Worm (Caenorhabditis elegans) whole organism, L4 larva: ENCODE data around the gene npl-10.
A peak's percentile ranks its signal among the peaks of the same experiment; 100 is the strongest.

Experiments
- D1046.2 ChIP-seq: fragments of 200-800 bp; sonication (Bioruptor generic); IDR thresholded peaks from 2 replicates; pipeline ENCODE4 v1.3.6; 2022; ENCODE audit warnings: missing genetic modification characterization, missing compliant biosample characterization
- R02D3.7 ChIP-seq: fragments of 150-350 bp; sonication (generic microtip); optimal IDR thresholded peaks from 3 replicates; lab custom pipeline; 2014; ENCODE audit warnings: missing biosample characterization, missing genetic modification characterization
- T20F7.1 ChIP-seq: fragments of 200-800 bp; sonication (Bioruptor generic); optimal IDR thresholded peaks from 2 replicates; lab custom pipeline; 2018; ENCODE audit warnings: mild to moderate bottlenecking, missing genetic modification characterization, missing compliant biosample characterization
- T26A8.4 ChIP-seq: fragments of 200-800 bp; sonication (Bioruptor generic); IDR thresholded peaks from 2 replicates; pipeline ENCODE4 v1.3.6; 2022; ENCODE audit warnings: missing genetic modification characterization, missing compliant biosample characterization
- Y75B8A.6 ChIP-seq: fragments of 200-800 bp; sonication (Bioruptor generic); IDR thresholded peaks from 2 replicates; pipeline ENCODE4 v1.3.6; 2022; ENCODE audit warnings: missing genetic modification reagents, missing genetic modification characterization, missing compliant biosample characterization
- aly-2 ChIP-seq: sonication (generic microtip); optimal IDR thresholded peaks from 2 replicates; lab custom pipeline; 2018; ENCODE audit warnings: missing biosample characterization, missing genetic modification characterization
- ama-1 ChIP-seq: fragments of 150-350 bp; optimal IDR thresholded peaks from 2 replicates; lab custom pipeline; 2014; ENCODE audit warnings: inconsistent platforms, mixed read lengths
- ceh-32 ChIP-seq: sonication (generic microtip); optimal IDR thresholded peaks from 2 replicates; lab custom pipeline; 2016; ENCODE audit warnings: mild to moderate bottlenecking, missing genetic modification characterization, missing compliant biosample characterization; ENCODE audit not compliant: poor library complexity
- ceh-44 ChIP-seq: fragments of 200-800 bp; sonication (Bioruptor generic); IDR thresholded peaks from 2 replicates; pipeline ENCODE4 v1.3.6; 2022; ENCODE audit warnings: missing genetic modification reagents, missing genetic modification characterization, missing compliant biosample characterization
- ceh-62 ChIP-seq: sonication (generic microtip); optimal IDR thresholded peaks from 2 replicates; lab custom pipeline; 2017; ENCODE audit warnings: missing biosample characterization, missing genetic modification characterization
- ctbp-1 ChIP-seq: fragments of 200-800 bp; sonication (Bioruptor generic); IDR thresholded peaks from 2 replicates; pipeline ENCODE4 v1.3.6; 2022; ENCODE audit warnings: missing genetic modification reagents, missing genetic modification characterization, missing compliant biosample characterization
- daf-16 ChIP-seq, 3 experiments: sonication (generic microtip); optimal IDR thresholded peaks; 2 replicates each; lab custom pipeline; 2016 to 2017; ENCODE audit warnings: missing genetic modification characterization in 3 of 3, missing genetic modification reagents in 3 of 3, mild to moderate bottlenecking in 2 of 3, missing compliant biosample characterization in 2 of 3, missing biosample characterization in 1 of 3, moderate library complexity in 1 of 3
- dpl-1 ChIP-seq: fragments of 150-350 bp; optimal IDR thresholded peaks from 2 replicates; lab custom pipeline; 2014; ENCODE audit warnings: missing biosample characterization, missing genetic modification reagents, missing genetic modification characterization
- duxl-1 ChIP-seq: sonication (generic microtip); optimal IDR thresholded peaks from 2 replicates; lab custom pipeline; 2016; ENCODE audit warnings: mild to moderate bottlenecking, missing genetic modification characterization, moderate library complexity, missing compliant biosample characterization; ENCODE audit not compliant: poor library complexity
- egl-43 ChIP-seq: fragments of 200-800 bp; sonication (Bioruptor generic); IDR thresholded peaks from 2 replicates; pipeline ENCODE4 v1.3.6; 2022; ENCODE audit warnings: missing genetic modification reagents, missing genetic modification characterization, missing compliant biosample characterization
- fkh-10 ChIP-seq: fragments of 150-350 bp; optimal IDR thresholded peaks from 2 replicates; lab custom pipeline; 2014; ENCODE audit warnings: missing biosample characterization, missing genetic modification reagents, missing genetic modification characterization
- gei-8 ChIP-seq: fragments of 200-800 bp; sonication (Bioruptor generic); optimal IDR thresholded peaks from 2 replicates; lab custom pipeline; 2018; ENCODE audit warnings: mild to moderate bottlenecking, missing genetic modification characterization, missing compliant biosample characterization
- hif-1 ChIP-seq, 2 experiments: sonication (generic microtip); optimal IDR thresholded peaks; 2 replicates each; lab custom pipeline; 2016 to 2017; ENCODE audit warnings: missing compliant biosample characterization in 2 of 2, missing genetic modification characterization in 2 of 2, missing genetic modification reagents in 2 of 2, missing genotype in 2 of 2, mild to moderate bottlenecking in 1 of 2
- hlh-11 ChIP-seq: fragments of 200-800 bp; sonication (Bioruptor generic); optimal IDR thresholded peaks from 2 replicates; lab custom pipeline; 2018; ENCODE audit warnings: mild to moderate bottlenecking, missing genetic modification characterization, missing compliant biosample characterization
- lim-7 ChIP-seq: fragments of 200-800 bp; sonication (Bioruptor generic); IDR thresholded peaks from 2 replicates; pipeline ENCODE4 v1.3.6; 2022; ENCODE audit warnings: missing genetic modification characterization, missing compliant biosample characterization
- lin-38 ChIP-seq: fragments of 200-800 bp; sonication (Bioruptor generic); IDR thresholded peaks from 2 replicates; pipeline ENCODE4 v1.3.6; 2022; ENCODE audit warnings: missing genetic modification reagents, missing genetic modification characterization, missing compliant biosample characterization
- madf-9 ChIP-seq: fragments of 200-800 bp; sonication (Bioruptor generic); conservative IDR thresholded peaks from 2 replicates; pipeline ENCODE4 v1.3.6; 2022; ENCODE audit warnings: missing genetic modification reagents, missing genetic modification characterization, missing compliant biosample characterization
- mdt-29 ChIP-seq: fragments of 200-800 bp; sonication (Bioruptor generic); IDR thresholded peaks from 2 replicates; pipeline ENCODE4 v1.3.6; 2022; ENCODE audit warnings: missing genetic modification reagents, missing genetic modification characterization, missing compliant biosample characterization
- mep-1 ChIP-seq: fragments of 150-350 bp; sonication (generic microtip); optimal IDR thresholded peaks from 3 replicates; lab custom pipeline; 2014; ENCODE audit warnings: missing biosample characterization, missing genetic modification characterization
- mxl-2 ChIP-seq: fragments of 200-800 bp; sonication (Bioruptor generic); conservative IDR thresholded peaks from 2 replicates; pipeline ENCODE4 v1.3.6; 2022; ENCODE audit warnings: missing genetic modification reagents, missing genetic modification characterization, missing compliant biosample characterization
- mxl-3 ChIP-seq: fragments of 200-800 bp; sonication (Bioruptor generic); optimal IDR thresholded peaks from 2 replicates; lab custom pipeline; 2018; ENCODE audit warnings: mild to moderate bottlenecking, missing genetic modification characterization, missing compliant biosample characterization
- nhr-25 ChIP-seq: sonication (generic microtip); optimal IDR thresholded peaks from 2 replicates; lab custom pipeline; 2017; ENCODE audit warnings: missing genetic modification characterization, mild to moderate bottlenecking, missing compliant biosample characterization, antibody characterized with exemption, moderate library complexity, borderline replicate concordance; ENCODE audit not compliant: insufficient read depth
- nhr-28 ChIP-seq: fragments of 150-350 bp; optimal IDR thresholded peaks from 2 replicates; lab custom pipeline; 2014; ENCODE audit warnings: missing biosample characterization, missing genetic modification characterization
- nhr-48 ChIP-seq: sonication (generic microtip); optimal IDR thresholded peaks from 2 replicates; lab custom pipeline; 2016; ENCODE audit warnings: mild to moderate bottlenecking, missing genetic modification characterization, missing compliant biosample characterization
- nhr-6 ChIP-seq: fragments of 150-350 bp; optimal IDR thresholded peaks from 2 replicates; lab custom pipeline; 2014; ENCODE audit warnings: missing biosample characterization, missing genetic modification characterization
- nhr-77 ChIP-seq: fragments of 150-350 bp; optimal IDR thresholded peaks from 2 replicates; lab custom pipeline; 2014; ENCODE audit warnings: missing biosample characterization, missing genetic modification characterization
- php-3 ChIP-seq: fragments of 200-800 bp; sonication (Bioruptor generic); IDR thresholded peaks from 2 replicates; pipeline ENCODE4 v1.3.6; 2022; ENCODE audit warnings: missing genetic modification reagents, missing genetic modification characterization, missing compliant biosample characterization
- rbr-2 ChIP-seq: sonication (generic microtip); optimal IDR thresholded peaks from 2 replicates; lab custom pipeline; 2016; ENCODE audit warnings: missing genotype, missing genetic modification characterization, missing compliant biosample characterization
- sdz-12 ChIP-seq: fragments of 200-800 bp; sonication (Bioruptor generic); optimal IDR thresholded peaks from 2 replicates; lab custom pipeline; 2018; ENCODE audit warnings: mild to moderate bottlenecking, missing genetic modification characterization, missing compliant biosample characterization
- set-16 ChIP-seq: fragments of 200-800 bp; sonication (Bioruptor generic); IDR thresholded peaks from 2 replicates; pipeline ENCODE4 v1.3.6; 2022; ENCODE audit warnings: missing genetic modification reagents, missing genetic modification characterization, missing compliant biosample characterization
- snpc-4 ChIP-seq: fragments of 150-350 bp; optimal IDR thresholded peaks from 2 replicates; lab custom pipeline; 2014; ENCODE audit warnings: missing biosample characterization, missing genetic modification characterization
- unc-39 ChIP-seq: sonication (generic microtip); optimal IDR thresholded peaks from 2 replicates; lab custom pipeline; 2017; ENCODE audit warnings: missing biosample characterization, missing genetic modification characterization
- unc-62 ChIP-seq, 3 experiments: fragments of 150-350 bp in 1 of 3; sonication (generic microtip); optimal IDR thresholded peaks in 2 of 3; peaks in 1 of 3; 1 replicate in 1 of 3; 2 replicates in 2 of 3; lab custom pipeline; 2014 to 2017; ENCODE audit warnings: missing biosample characterization in 3 of 3, missing genetic modification characterization in 3 of 3, missing genetic modification reagents in 3 of 3, missing genotype in 1 of 3
- zfp-3 ChIP-seq: fragments of 200-800 bp; sonication (Bioruptor generic); conservative IDR thresholded peaks from 2 replicates; pipeline ENCODE4 v1.3.6; 2022; ENCODE audit warnings: missing genetic modification reagents, missing genetic modification characterization, missing compliant biosample characterization
- zip-2 ChIP-seq: fragments of 150-350 bp; optimal IDR thresholded peaks from 2 replicates; lab custom pipeline; 2014; ENCODE audit warnings: missing biosample characterization, missing genetic modification characterization
- ztf-11 ChIP-seq: fragments of 150-350 bp; optimal IDR thresholded peaks from 2 replicates; lab custom pipeline; 2014; ENCODE audit warnings: missing biosample characterization, missing genetic modification characterization

Gene npl-10

DNA sequence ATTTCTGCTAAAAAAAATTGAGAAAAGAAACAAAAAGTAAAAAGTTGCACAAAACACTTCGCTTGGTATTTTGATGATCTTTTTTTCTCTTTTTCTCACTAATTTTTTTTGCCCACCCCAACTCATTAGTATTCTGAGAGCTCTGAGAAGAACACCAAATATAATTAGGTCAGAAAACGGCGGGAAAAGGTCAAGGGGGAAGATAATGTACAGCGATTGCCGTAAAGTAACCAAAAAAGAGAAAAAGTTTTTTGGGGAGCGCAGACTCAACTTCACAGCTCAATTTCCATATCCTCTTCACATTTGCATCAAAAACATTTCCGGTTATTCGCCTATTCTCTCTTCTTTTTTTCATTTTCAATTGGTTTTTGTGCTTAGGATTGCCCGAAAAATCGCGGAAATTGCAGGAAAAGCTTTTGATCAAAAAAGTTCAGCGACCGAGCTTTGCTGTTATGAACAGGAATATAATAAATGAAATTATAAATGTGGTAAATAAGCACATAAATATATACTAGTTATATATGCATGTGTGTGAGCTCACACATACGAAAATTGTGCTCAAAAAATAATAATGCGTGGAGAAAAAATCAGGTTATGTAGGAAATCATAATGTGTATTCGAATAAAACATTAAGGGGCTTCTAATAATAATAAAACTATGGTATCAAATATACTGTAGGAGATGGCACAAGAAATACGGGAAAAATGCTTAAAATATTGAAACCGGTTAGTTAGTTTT is 33.0 kb downstream of the npl-10 start (continued):
- TF ChIP-seq nhr-25 (tag; lab: Kevin White, UChicago) (no peak), D1046.2 (GFP tag; lab: Robert Waterston, UW) (no peak), unc-39 (tag; lab: Kevin White, UChicago) (no peak), T26A8.4 (GFP tag; lab: Robert Waterston, UW) (0 out of 2 replicates have a peak, but pooled peaks have one; percentile 53), daf-16 (GFP tag; optimal IDR thresholded peaks at IDR 0.05; lab: Kevin White, UChicago) (peak in 1 of 2 experiments; percentile 67), daf-16 (tag; optimal IDR thresholded peaks at IDR 0.05; lab: Kevin White, UChicago) (peak; percentile 6), lim-7 (no peak), zip-2 (tag; lab: Kevin White, UChicago) (no peak), zfp-3 (GFP tag; lab: Robert Waterston, UW) (peak; percentile 69; the same call in 1 of the 2 replicates), mxl-2 (no peak), nhr-28 (no peak), sdz-12 (GFP tag; lab: Kevin White, UChicago) (no peak), unc-62 (GFP tag; optimal IDR thresholded peaks at IDR 0.05 in 1 of 2; lab: Kevin White, UChicago) (peak in 1 of 2 experiments; percentile 98), unc-62 (tag; optimal IDR thresholded peaks at IDR 0.05; lab: Kevin White, UChicago) (no peak), nhr-48 (no peak), ceh-44 (GFP tag; lab: Robert Waterston, UW) (no peak), hif-1 (tag; optimal IDR thresholded peaks at IDR 0.05; lab: Kevin White, UChicago) (peak in 1 of 2 experiments; percentile 20), ama-1 (lab: Kevin White, UChicago) (peak; percentile 76), egl-43 (GFP tag; lab: Robert Waterston, UW) (peak; percentile 64; the same call in 1 of the 2 replicates), mxl-3 (no peak), ctbp-1 (no peak), ceh-32 (tag; lab: Kevin White, UChicago) (no peak), T20F7.1 (GFP tag; lab: Kevin White, UChicago) (peak; percentile 21), lin-38 (GFP tag; lab: Robert Waterston, UW) (no peak; the same call in 1 of the 2 replicates), mep-1 (peak; percentile 57), snpc-4 (tag; lab: Kevin White, UChicago) (no peak), set-16 (GFP tag; lab: Robert Waterston, UW) (no peak), ztf-11 (tag; lab: Kevin White, UChicago) (no peak), Y75B8A.6 (0 out of 2 replicates have a peak, but pooled peaks have one; percentile 28), hlh-11 (tag; lab: Kevin White, UChicago) (peak; percentile 13), php-3 (GFP tag; lab: Robert Waterston, UW) (no peak), R02D3.7 (tag; lab: Kevin White, UChicago) (no peak), nhr-6 (no peak), aly-2 (tag; lab: Kevin White, UChicago) (no peak), rbr-2 (no peak), gei-8 (no peak)
- TF ChIP-seq, all 104 proteins: peak for 15

DNA sequence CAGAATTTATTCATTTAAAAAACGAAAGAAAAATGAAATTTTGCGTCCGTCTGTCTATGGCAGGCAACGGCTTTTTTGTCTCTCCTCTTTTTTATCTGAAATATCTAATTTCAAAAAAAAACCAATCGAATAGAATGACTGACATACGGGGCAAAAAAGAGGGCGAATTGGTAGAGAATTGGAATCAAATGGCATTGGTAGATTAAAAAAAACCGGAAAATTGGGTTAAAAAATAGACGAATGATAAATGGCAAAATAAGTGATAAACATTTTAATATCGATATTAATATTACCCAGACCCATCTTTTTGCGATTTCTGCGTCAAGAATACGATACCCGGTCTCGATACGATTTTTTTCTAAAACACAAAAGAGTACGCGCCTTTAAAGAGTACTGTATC is 34.2 kb downstream of the npl-10 start, which contains the start of gene tir-1:
Gene tir-1, minus strand, starts transcription at position 101 of the 400 bp plus-strand sequence.
- TF ChIP-seq snpc-4 (tag; lab: Kevin White, UChicago): no peak
- no peak for TF ChIP-seq fkh-10 (GFP tag; lab: Kevin White, UChicago)
- TF ChIP-seq daf-16 (GFP tag; optimal IDR thresholded peaks at IDR 0.05; lab: Kevin White, UChicago): no peak
- no peak for TF ChIP-seq daf-16 (tag; optimal IDR thresholded peaks at IDR 0.05; lab: Kevin White, UChicago)
- TF ChIP-seq nhr-77 (tag; lab: Kevin White, UChicago): no peak
- no peak for TF ChIP-seq dpl-1 (GFP tag; lab: Kevin White, UChicago)
- no peak for TF ChIP-seq ceh-62 (tag; lab: Kevin White, UChicago)
- no peak for TF ChIP-seq nhr-48
- TF ChIP-seq duxl-1 (tag; lab: Kevin White, UChicago): no peak
- no peak for TF ChIP-seq madf-9 (GFP tag; lab: Robert Waterston, UW)
- no peak for TF ChIP-seq ceh-44 (GFP tag; lab: Robert Waterston, UW)
- no peak for TF ChIP-seq mdt-29 (GFP tag; lab: Robert Waterston, UW)
